Worm (Caenorhabditis elegans): ENCODE data around the gene pigb-1.
A peak's percentile ranks its signal among the peaks of the same experiment; 100 is the strongest.

pigb-1 gene

DNA sequence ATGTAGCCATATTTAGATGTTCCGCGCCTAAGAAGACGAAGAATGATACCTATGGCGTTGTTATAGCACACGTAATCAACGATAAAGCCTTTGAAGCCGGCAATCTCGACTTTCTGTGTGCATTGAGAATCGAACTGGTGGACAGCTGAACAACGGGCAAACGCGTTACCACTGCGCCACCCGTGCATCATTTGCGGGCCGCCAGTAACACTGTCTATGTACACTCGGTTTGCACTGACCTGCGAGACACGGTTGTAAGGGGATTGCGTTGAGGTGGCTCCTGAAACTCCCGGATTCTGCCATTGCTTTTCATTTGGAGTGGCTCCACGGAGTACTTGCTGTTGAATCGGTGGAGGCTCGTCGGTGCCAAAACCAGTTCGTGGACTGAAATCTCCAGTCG, 50.5 kb downstream of the pigb-1 start (continued):
- TF ChIP-seq lin-15B (tag; optimal IDR thresholded peaks at IDR 0.05) (no peak), elt-3 (tag; optimal IDR thresholded peaks at IDR 0.05) (peak in 2 of 6 experiments; percentile 12 to 50), grh-1 (GFP tag; IDR thresholded peaks at IDR 0.05) (no peak), ceh-63 (GFP tag; optimal IDR thresholded peaks at IDR 0.05) (no peak), zip-4 (GFP tag; optimal IDR thresholded peaks at IDR 0.05) (peak; percentile 23), unc-130 (tag; optimal IDR thresholded peaks at IDR 0.05) (no peak), ceh-82 (tag; optimal IDR thresholded peaks at IDR 0.05) (peak in 2 of 3 experiments; percentile 16 to 23), isw-1 (GFP tag; IDR thresholded peaks at IDR 0.05) (no peak), mep-1 (tag; optimal IDR thresholded peaks at IDR 0.05) (peak; percentile 43), nhr-90 (tag; optimal IDR thresholded peaks at IDR 0.05; ENCODE audit: poor library complexity) (peak; percentile 55), nhr-77 (tag; optimal IDR thresholded peaks at IDR 0.05) (peak; percentile 54), nhr-84 (tag; optimal IDR thresholded peaks at IDR 0.05) (no peak), pax-3 (tag; optimal IDR thresholded peaks at IDR 0.05) (no peak), efl-1 (optimal IDR thresholded peaks at IDR 0.05) (peak; percentile 45 to 52), efl-1 (GFP tag; optimal IDR thresholded peaks at IDR 0.05 in 1 of 2) (peak; percentile 23 to 96), fkh-4 (tag; optimal IDR thresholded peaks at IDR 0.05; ENCODE audit: borderline replicate concordance) (no peak), sox-4 (tag; optimal IDR thresholded peaks at IDR 0.05) (no peak), rnt-1 (tag; optimal IDR thresholded peaks at IDR 0.05) (peak; percentile 74), nhr-28 (tag; optimal IDR thresholded peaks at IDR 0.05) (no peak), mef-2 (tag; optimal IDR thresholded peaks at IDR 0.05) (no peak), fkh-10 (GFP tag; optimal IDR thresholded peaks at IDR 0.05) (no peak), aly-2 (tag; optimal IDR thresholded peaks at IDR 0.05) (no peak), lin-35 (GFP tag; optimal IDR thresholded peaks at IDR 0.05) (peak; percentile 14 to 62), elt-2 (tag; optimal IDR thresholded peaks at IDR 0.05) (no peak), C34B4.2 (tag; optimal IDR thresholded peaks at IDR 0.05) (no peak), nhr-11 (tag; optimal IDR thresholded peaks at IDR 0.05) (no peak), blmp-1 (tag; optimal IDR thresholded peaks at IDR 0.05) (no peak), nhr-20 (tag; optimal IDR thresholded peaks at IDR 0.05) (peak; percentile 40), xbp-1 (tag; optimal IDR thresholded peaks at IDR 0.05) (peak; percentile 44), efl-3 (GFP tag; optimal IDR thresholded peaks at IDR 0.05) (peak; percentile 31), fos-1 (tag; optimal IDR thresholded peaks at IDR 0.05) (no peak), lir-3 (tag; optimal IDR thresholded peaks at IDR 0.05; ENCODE audit: poor library complexity) (peak; percentile 36), egl-13 (tag; optimal IDR thresholded peaks at IDR 0.05) (no peak), sup-37 (GFP tag; optimal IDR thresholded peaks at IDR 0.05) (no peak), unc-62 (GFP tag; optimal IDR thresholded peaks at IDR 0.05) (no peak)

Measured in whole organism, L1 larva.